Fruit fly (Drosophila melanogaster) whole organism, embryonic: ENCODE data around the gene I-2.

ENCODE experiments used
- CG13296 ChIP-seq: fragments of 200-800 bp; sonication (Bioruptor generic); optimal IDR thresholded peaks from 3 replicates; lab custom pipeline; 2018; ENCODE audit warnings: missing biosample characterization, mild to moderate bottlenecking, missing genetic modification characterization
- CG2116 ChIP-seq: fragments of 200-800 bp; sonication (Bioruptor generic); optimal IDR thresholded peaks from 3 replicates; lab custom pipeline; 2018; ENCODE audit warnings: missing biosample characterization, mild to moderate bottlenecking, missing genetic modification characterization
- CG4707 ChIP-seq: fragments of 200-800 bp; sonication (Bioruptor generic); optimal IDR thresholded peaks from 2 replicates; lab custom pipeline; 2018; ENCODE audit warnings: missing biosample characterization, mild to moderate bottlenecking, missing genetic modification characterization, moderate library complexity

- TF ChIP-seq CG2116 (GFP tag; lab: Kevin White, UChicago) (no peak), CG13296 (GFP tag; lab: Kevin White, UChicago) (no peak), CG4707 (GFP tag; lab: Kevin White, UChicago) (no peak)
These were observed 28.4 kb upstream of the I-2 start for dm6 chr3L:9865053-9865442.
